ENCODE assay signal across 5 fruit fly cellular contexts in genomic region chrX:7935798-7936572, dm6.
TF ChIP-seq lines count a peak whose summit lies in the region.

Ubr3 (plus strand) TSS chrX:7935896.

- TF ChIP-seq CTCF in whole organism, embryonic (GFP tag; optimal IDR thresholded peaks at IDR 0.05; lab: Kevin White, UChicago) = no peak

TF ChIP-seq in whole organism, adult, 20 proteins besides CTCF, POLR2A, EP300 and RAD21:
- no peak for TF ChIP-seq kay (GFP tag; lab: Kevin White, UChicago; ENCODE audit: borderline replicate concordance)
- TF ChIP-seq Crg-1 (GFP tag; optimal IDR thresholded peaks at IDR 0.05; lab: Kevin White, UChicago) = peak; percentile 25
- no peak for TF ChIP-seq CG33017 (tag; optimal IDR thresholded peaks at IDR 0.05; lab: Kevin White, UChicago)
- no peak for TF ChIP-seq toe (GFP tag; optimal IDR thresholded peaks at IDR 0.05; lab: Kevin White, UChicago)
- TF ChIP-seq CG7101 (tag; optimal IDR thresholded peaks at IDR 0.05; lab: Kevin White, UChicago) = peak; percentile 7
- TF ChIP-seq Mnt (GFP tag; optimal IDR thresholded peaks at IDR 0.05; lab: Kevin White, UChicago) = peak; percentile 76
- peak; percentile 48 for TF ChIP-seq CG1620 (GFP tag; optimal IDR thresholded peaks at IDR 0.05; lab: Kevin White, UChicago)
- TF ChIP-seq cic (GFP tag; optimal IDR thresholded peaks at IDR 0.05; lab: Kevin White, UChicago) = peak; percentile 47
- TF ChIP-seq CG11617 (GFP tag; optimal IDR thresholded peaks at IDR 0.05; lab: Kevin White, UChicago) = peak; percentile 66
- peak; percentile 49 for TF ChIP-seq pad (GFP tag; optimal IDR thresholded peaks at IDR 0.05; lab: Kevin White, UChicago)
- TF ChIP-seq tj (GFP tag; optimal IDR thresholded peaks at IDR 0.05; lab: Kevin White, UChicago) = peak; percentile 27
- peak; percentile 8 for TF ChIP-seq bab1 (GFP tag; optimal IDR thresholded peaks at IDR 0.05; lab: Kevin White, UChicago)

TF ChIP-seq in whole organism, embryonic, 481 proteins besides CTCF, POLR2A, EP300 and RAD21 (continues in another document):
- TF ChIP-seq gro (GFP tag; optimal IDR thresholded peaks at IDR 0.05; lab: Kevin White, UChicago) (no peak), tio (GFP tag; optimal IDR thresholded peaks at IDR 0.05; lab: Kevin White, UChicago) (no peak), Mrtf (GFP tag; IDR thresholded peaks at IDR 0.05; lab: Robert Waterston, UW) (no peak), lilli (GFP tag; optimal IDR thresholded peaks at IDR 0.05; lab: Kevin White, UChicago) (no peak), CG11696 (GFP tag; IDR thresholded peaks at IDR 0.05; lab: Robert Waterston, UW) (no peak), bsh (GFP tag; optimal IDR thresholded peaks at IDR 0.05; lab: Kevin White, UChicago) (no peak), Oaz (GFP tag; IDR thresholded peaks at IDR 0.05; lab: Robert Waterston, UW) (no peak), Adf1 (GFP tag; IDR thresholded peaks at IDR 0.05; lab: Robert Waterston, UW) (no peak), CG1832 (GFP tag; optimal IDR thresholded peaks at IDR 0.05; lab: Kevin White, UChicago) (no peak), usp (GFP tag; optimal IDR thresholded peaks at IDR 0.05; lab: Kevin White, UChicago) (no peak), nau (GFP tag; optimal IDR thresholded peaks at IDR 0.05; lab: Kevin White, UChicago) (no peak), CG15479 (GFP tag; optimal IDR thresholded peaks at IDR 0.05; lab: Kevin White, UChicago) (no peak), CG3065 (GFP tag; optimal IDR thresholded peaks at IDR 0.05; lab: Kevin White, UChicago) (no peak), az2 (GFP tag; optimal IDR thresholded peaks at IDR 0.05; lab: Kevin White, UChicago) (no peak), eve (GFP tag; optimal IDR thresholded peaks at IDR 0.05; lab: Kevin White, UChicago) (no peak), prd (optimal IDR thresholded peaks at IDR 0.05; lab: Kevin White, UChicago) (no peak), prd (GFP tag; IDR thresholded peaks at IDR 0.05; lab: Robert Waterston, UW) (no peak), maf-S (GFP tag; optimal IDR thresholded peaks at IDR 0.05; lab: Kevin White, UChicago) (no peak), CG10543 (GFP tag; optimal IDR thresholded peaks at IDR 0.05; lab: Kevin White, UChicago) (peak; percentile 21), Hand (GFP tag; optimal IDR thresholded peaks at IDR 0.05; lab: Kevin White, UChicago) (no peak), chif (GFP tag; optimal IDR thresholded peaks at IDR 0.05; lab: Kevin White, UChicago) (no peak), CG43689 (GFP tag; IDR thresholded peaks at IDR 0.05; lab: Robert Waterston, UW) (no peak)

TF ChIP-seq in whole organism, prepupa, 60 proteins besides CTCF, POLR2A, EP300 and RAD21:
- TF ChIP-seq CG3919 (GFP tag; optimal IDR thresholded peaks at IDR 0.05; lab: Kevin White, UChicago) (peak; percentile 8), fd85E (GFP tag; optimal IDR thresholded peaks at IDR 0.05; lab: Kevin White, UChicago) (no peak), Sox102F (GFP tag; optimal IDR thresholded peaks at IDR 0.05; lab: Kevin White, UChicago) (no peak), esn (GFP tag; optimal IDR thresholded peaks at IDR 0.05; lab: Kevin White, UChicago) (peak; percentile 5), CG10631 (GFP tag; optimal IDR thresholded peaks at IDR 0.05; lab: Kevin White, UChicago) (no peak), CG31627 (GFP tag; optimal IDR thresholded peaks at IDR 0.05; lab: Kevin White, UChicago) (peak; percentile 1), Sox14 (GFP tag; optimal IDR thresholded peaks at IDR 0.05; lab: Kevin White, UChicago) (peak; percentile 36), pdm3 (GFP tag; optimal IDR thresholded peaks at IDR 0.05; lab: Kevin White, UChicago) (no peak), CG6808 (GFP tag; optimal IDR thresholded peaks at IDR 0.05; lab: Kevin White, UChicago) (peak; percentile 10), CG32006 (GFP tag; optimal IDR thresholded peaks at IDR 0.05; lab: Kevin White, UChicago) (no peak), Eip78C (GFP tag; lab: Kevin White, UChicago) (peak; percentile 50), ss (GFP tag; optimal IDR thresholded peaks at IDR 0.05; lab: Kevin White, UChicago) (peak; percentile 28 to 47), CG11294 (GFP tag; IDR thresholded peaks at IDR 0.05; lab: Robert Waterston, UW) (no peak), CG1621 (tag; optimal IDR thresholded peaks at IDR 0.05; lab: Kevin White, UChicago) (no peak), fkh (GFP tag; optimal IDR thresholded peaks at IDR 0.05; lab: Kevin White, UChicago) (peak; percentile 25), svp (GFP tag; lab: Kevin White, UChicago) (peak; percentile 76), CG6163 (GFP tag; IDR thresholded peaks at IDR 0.05; lab: Robert Waterston, UW) (0 out of 3 replicates have a peak, but pooled peaks have one; percentile 23)
TF ChIP-seq in whole organism, prepupa: peak in this region for 10.

TF ChIP-seq in whole organism, pupa, 21 proteins besides CTCF, POLR2A, EP300 and RAD21:
- TF ChIP-seq gl (tag; optimal IDR thresholded peaks at IDR 0.05; lab: Kevin White, UChicago) = no peak
- TF ChIP-seq CG32121 (GFP tag; IDR thresholded peaks at IDR 0.05; lab: Robert Waterston, UW) = no peak
- peak; percentile 95 for TF ChIP-seq EcR (GFP tag; optimal IDR thresholded peaks at IDR 0.05; lab: Kevin White, UChicago)
- 0 out of 3 replicates have a peak, but pooled peaks have one; percentile 16 for TF ChIP-seq fd96Ca (GFP tag; IDR thresholded peaks at IDR 0.05; lab: Robert Waterston, UW)
- TF ChIP-seq CG4496 (GFP tag; IDR thresholded peaks at IDR 0.05; lab: Robert Waterston, UW) = peak; percentile 26; the same call in 1 of the 3 replicates
- no peak for TF ChIP-seq CG34367 (tag; optimal IDR thresholded peaks at IDR 0.05; lab: Kevin White, UChicago)
- no peak for TF ChIP-seq D1 (tag; optimal IDR thresholded peaks at IDR 0.05; lab: Kevin White, UChicago)

TF ChIP-seq in whole organism, wandering third instar larva, 38 proteins besides CTCF, POLR2A, EP300 and RAD21:
- TF ChIP-seq Rel (GFP tag; optimal IDR thresholded peaks at IDR 0.05; lab: Kevin White, UChicago) (no peak), Rel (tag; optimal IDR thresholded peaks at IDR 0.05; lab: Kevin White, UChicago) (peak; percentile 91), N (GFP tag; optimal IDR thresholded peaks at IDR 0.05; lab: Kevin White, UChicago) (peak; percentile 7), Dfd (GFP tag; optimal IDR thresholded peaks at IDR 0.05; lab: Kevin White, UChicago) (no peak), fru (GFP tag; optimal IDR thresholded peaks at IDR 0.05; lab: Kevin White, UChicago) (peak; percentile 27), h (GFP tag; optimal IDR thresholded peaks at IDR 0.05; lab: Kevin White, UChicago) (peak; percentile 59), Sp1 (GFP tag; optimal IDR thresholded peaks at IDR 0.05; lab: Kevin White, UChicago) (peak; percentile 10), Hnf4 (GFP tag; optimal IDR thresholded peaks at IDR 0.05; lab: Kevin White, UChicago) (no peak), sv (GFP tag; optimal IDR thresholded peaks at IDR 0.05; lab: Kevin White, UChicago) (no peak), Abd-B (GFP tag; optimal IDR thresholded peaks at IDR 0.05; lab: Kevin White, UChicago) (peak; percentile 11), rgr (GFP tag; optimal IDR thresholded peaks at IDR 0.05; lab: Kevin White, UChicago) (peak; percentile 1), OdsH (GFP tag; optimal IDR thresholded peaks at IDR 0.05; lab: Kevin White, UChicago) (peak; percentile 9), foxo (GFP tag; optimal IDR thresholded peaks at IDR 0.05; lab: Kevin White, UChicago) (peak in 1 of 2 experiments; percentile 42), Jra (GFP tag; optimal IDR thresholded peaks at IDR 0.05; lab: Kevin White, UChicago) (peak; percentile 54), psq (GFP tag; optimal IDR thresholded peaks at IDR 0.05; lab: Kevin White, UChicago) (peak; percentile 27)
TF ChIP-seq in whole organism, wandering third instar larva: peak in this region for 11.
